Fruit fly (Drosophila melanogaster) whole organism: ENCODE results near the gene CG32081.

ENCODE experiments used
- CG8478 ChIP-seq: fragments of >200 bp; optimal IDR thresholded peaks from 2 replicates; lab custom pipeline; 2018; ENCODE audit warnings: inconsistent platforms
- Dll ChIP-seq: fragments of >200 bp; optimal IDR thresholded peaks from 2 replicates; lab custom pipeline; 2017
- EcR ChIP-seq, 2 experiments: fragments of >200 bp; optimal IDR thresholded peaks; 2 replicates each; lab custom pipeline; 2017; ENCODE audit warnings: missing biosample characterization in 2 of 2, missing genetic modification characterization in 2 of 2, missing genetic modification reagents in 2 of 2
- pan ChIP-seq: fragments of >200 bp; optimal IDR thresholded peaks from 2 replicates; lab custom pipeline; 2017
- psq ChIP-seq: fragments of >200 bp; optimal IDR thresholded peaks from 2 replicates; lab custom pipeline; 2017
- usp ChIP-seq: fragments of >200 bp; optimal IDR thresholded peaks from 2 replicates; lab custom pipeline; 2017; ENCODE audit warnings: missing biosample characterization, missing genetic modification characterization, mixed read lengths

Gene CG32081

DNA sequence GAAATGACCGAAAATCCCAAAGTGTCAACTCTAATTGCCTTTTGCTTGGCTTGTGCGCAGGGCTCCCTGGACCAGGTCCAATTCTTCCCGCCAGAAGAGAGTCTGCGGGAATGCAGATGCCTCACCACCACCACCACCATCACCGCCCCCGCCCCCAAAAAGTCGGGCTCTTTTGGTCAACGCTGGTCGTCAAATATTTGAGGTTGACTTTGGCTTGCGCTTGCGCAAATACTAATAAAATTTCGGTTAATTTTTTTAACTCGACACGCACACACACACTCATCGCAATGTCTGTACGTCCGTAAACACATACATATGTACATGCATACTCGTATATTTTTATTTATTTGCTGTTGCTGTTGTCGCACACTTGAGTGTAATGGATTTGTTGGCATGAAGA is 23.4 kb upstream of the CG32081 start:
- TF ChIP-seq Dll (lab: Kevin White, UChicago) (no peak), EcR (GFP tag; optimal IDR thresholded peaks at IDR 0.05; lab: Kevin White, UChicago) (no peak), CG8478 (lab: Kevin White, UChicago) (no peak), usp (no peak), pan (no peak), psq (lab: Kevin White, UChicago) (no peak)

DNA sequence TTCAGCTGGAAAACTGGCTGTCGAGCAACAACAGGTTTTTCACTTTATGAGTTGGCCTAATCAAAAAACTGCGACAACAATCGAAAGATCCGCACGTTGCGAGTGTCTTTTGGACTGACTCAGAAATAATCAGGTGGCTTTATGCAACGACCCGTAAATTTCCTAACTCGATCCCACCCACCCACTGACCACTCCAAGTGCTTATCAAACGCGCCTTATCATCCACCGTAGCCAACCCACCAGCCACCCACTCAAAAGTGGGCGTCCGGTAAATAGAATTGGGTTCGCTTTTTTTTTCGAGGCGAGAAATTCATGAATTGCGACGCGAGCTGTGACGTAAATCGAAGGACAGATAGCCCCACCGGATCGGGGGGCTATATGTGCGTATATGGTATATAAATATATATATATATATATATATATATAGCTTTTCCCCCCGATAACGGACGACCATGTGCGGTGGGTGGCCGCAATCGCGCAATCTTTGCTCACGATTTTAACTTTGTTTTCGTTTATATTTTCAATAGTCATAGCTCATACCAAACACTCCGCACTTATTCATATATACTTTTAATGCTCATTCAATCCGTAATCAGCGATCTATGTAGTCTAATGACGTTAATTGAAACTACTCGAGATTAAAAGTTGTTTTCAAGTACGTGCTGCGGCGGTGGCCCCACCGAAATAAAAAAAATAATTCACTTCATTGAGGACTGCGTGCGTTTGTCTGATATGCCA is 22.5 kb upstream of the CG32081 start:
- TF ChIP-seq EcR (GFP tag; optimal IDR thresholded peaks at IDR 0.05; lab: Kevin White, UChicago) (no peak), usp (no peak), Dll (lab: Kevin White, UChicago) (no peak), CG8478 (lab: Kevin White, UChicago) (no peak), psq (lab: Kevin White, UChicago) (no peak)

DNA sequence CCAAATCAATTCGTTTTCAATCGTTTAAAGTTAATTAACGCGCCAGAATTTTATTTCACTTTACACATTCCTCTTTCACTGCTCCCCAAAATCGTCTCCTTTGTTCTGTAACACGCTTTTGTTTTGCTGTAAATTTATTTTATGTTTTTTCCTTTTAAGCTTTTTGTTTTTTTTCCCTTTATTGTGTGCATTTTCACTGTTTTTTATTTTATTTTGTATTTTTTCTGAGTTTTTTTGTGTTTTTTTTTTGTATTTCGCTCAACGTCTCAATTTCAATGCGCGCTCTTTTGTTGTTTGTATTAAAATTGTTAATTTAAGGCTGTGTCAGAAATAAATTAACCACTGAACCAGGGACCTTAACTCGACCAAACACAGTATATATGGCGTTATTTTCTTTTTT is 20.9 kb upstream of the CG32081 start:
- TF ChIP-seq pan = no peak
- no peak for TF ChIP-seq CG8478 (lab: Kevin White, UChicago)

DNA sequence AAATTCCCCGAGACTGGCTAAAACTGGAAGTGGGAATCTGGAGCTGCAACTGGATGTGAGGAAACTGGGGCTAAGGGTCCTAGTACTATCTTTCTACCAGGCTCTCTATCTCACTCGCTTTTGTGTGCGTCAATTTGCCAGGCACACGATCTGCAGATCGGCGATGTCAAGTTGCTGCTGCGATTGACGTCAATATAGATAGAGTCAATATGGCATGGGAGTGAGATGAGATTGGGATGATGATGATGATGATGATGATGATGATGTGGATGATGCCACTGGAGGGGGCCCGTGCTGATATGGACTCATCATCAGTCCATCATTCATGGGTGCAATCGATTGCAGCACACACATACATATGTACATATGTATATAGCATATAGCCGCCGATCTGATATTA is 19.6 kb upstream of the CG32081 start:
- TF ChIP-seq CG8478 (lab: Kevin White, UChicago) = no peak
- no peak for TF ChIP-seq psq (lab: Kevin White, UChicago)

DNA sequence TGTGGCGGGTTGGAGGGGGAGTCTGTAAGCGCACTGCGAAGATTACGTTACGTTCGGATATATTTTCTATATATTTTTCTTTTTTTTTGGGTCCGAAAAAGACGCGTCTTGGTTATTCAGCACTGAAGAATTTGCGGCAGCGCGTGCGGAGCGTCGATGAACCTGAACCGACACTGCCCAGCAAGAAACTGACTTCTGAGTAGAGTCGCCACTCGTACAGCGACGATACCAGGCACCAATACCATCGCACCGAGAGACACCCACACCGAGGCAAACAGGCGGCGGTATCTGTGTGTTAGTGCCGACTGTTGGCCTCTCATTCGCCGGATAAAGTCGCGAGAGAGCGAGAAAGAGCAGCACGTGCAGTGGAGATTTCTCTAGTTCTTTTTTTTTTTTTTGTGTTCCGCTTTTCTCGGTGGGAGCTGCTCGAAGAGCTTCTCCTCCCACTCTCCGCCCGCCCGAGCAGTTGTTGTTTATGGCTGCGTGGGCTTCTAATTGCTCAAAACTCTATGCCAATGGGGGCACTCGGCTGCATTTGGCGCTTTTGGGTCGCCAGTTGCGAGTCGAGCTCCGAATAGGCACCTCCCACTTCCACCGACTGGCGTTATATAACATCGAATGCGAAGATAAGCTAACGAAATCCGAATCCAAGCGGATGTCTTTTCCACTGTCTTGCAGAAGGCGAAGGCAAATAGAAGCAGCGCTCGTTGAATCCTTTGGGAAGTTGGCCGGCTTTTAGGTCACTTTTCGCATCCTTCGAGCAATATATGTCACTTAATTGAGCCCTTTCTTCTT is 18.2 kb upstream of the CG32081 start, which contains the start of gene klu:
TSS of gene klu (minus strand) at position 189 of the 795 bp plus-strand sequence.
- TF ChIP-seq CG8478 (lab: Kevin White, UChicago) = peak; percentile 26
- no peak for TF ChIP-seq pan
- peak; percentile 55 for TF ChIP-seq Dll (lab: Kevin White, UChicago)

DNA sequence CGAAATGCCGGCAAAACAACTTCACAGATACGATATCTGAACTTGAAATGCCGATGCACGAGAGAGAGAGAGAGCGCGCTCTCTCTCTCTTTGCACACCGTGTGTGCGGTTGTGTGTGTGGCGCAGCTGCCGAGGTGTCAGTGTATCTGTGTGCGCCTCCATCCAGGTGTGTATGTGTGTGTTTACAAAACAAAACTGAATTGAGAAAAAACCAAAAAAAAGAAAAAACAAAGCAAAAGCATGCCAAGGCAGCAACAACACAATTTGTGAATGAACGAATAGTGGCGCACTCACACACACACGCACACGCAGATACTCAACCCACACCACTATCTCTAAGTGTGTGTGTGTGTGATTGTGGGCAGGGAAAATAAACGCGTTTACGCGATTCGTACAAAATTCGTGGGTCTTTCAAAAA is 17.0 kb upstream of the CG32081 start:
- TF ChIP-seq Dll (lab: Kevin White, UChicago) (peak; percentile 93), pan (no peak), psq (lab: Kevin White, UChicago) (no peak), CG8478 (lab: Kevin White, UChicago) (peak; percentile 72), EcR (GFP tag; optimal IDR thresholded peaks at IDR 0.05; lab: Kevin White, UChicago) (no peak)

DNA sequence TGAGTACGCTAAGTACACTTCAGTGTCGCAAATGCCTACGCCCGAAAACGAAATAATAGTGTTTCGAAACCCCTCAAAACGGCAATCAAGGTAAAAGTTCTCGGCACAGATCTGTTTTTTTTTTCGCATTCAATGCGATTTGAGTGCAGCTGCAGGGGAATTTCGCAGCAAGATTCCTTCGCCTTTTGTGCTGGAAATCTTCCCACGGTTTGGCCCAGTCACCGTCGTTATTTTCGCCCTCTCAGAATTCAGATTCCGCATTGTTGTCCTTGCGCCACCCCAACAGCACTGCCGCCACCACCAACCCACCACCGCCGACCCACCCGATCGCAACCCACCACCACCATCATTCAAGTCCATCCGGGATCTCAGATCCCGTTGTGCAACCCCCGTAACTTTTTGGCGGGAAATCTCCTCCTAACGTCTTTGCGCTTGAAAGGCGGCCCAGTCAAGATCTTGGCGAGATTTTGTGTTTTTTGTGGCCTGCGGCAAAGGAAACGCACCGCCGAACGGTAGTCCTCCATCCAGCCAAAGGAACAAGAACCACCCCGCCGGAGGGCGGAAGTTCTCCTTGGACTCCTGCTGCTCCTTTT is 15.7 kb upstream of the CG32081 start:
- TF ChIP-seq pan = no peak
- no peak for TF ChIP-seq psq (lab: Kevin White, UChicago)
- TF ChIP-seq usp = no peak
- no peak for TF ChIP-seq CG8478 (lab: Kevin White, UChicago)
- TF ChIP-seq EcR (GFP tag; optimal IDR thresholded peaks at IDR 0.05; lab: Kevin White, UChicago) = no peak
- TF ChIP-seq Dll (lab: Kevin White, UChicago) = no peak

DNA sequence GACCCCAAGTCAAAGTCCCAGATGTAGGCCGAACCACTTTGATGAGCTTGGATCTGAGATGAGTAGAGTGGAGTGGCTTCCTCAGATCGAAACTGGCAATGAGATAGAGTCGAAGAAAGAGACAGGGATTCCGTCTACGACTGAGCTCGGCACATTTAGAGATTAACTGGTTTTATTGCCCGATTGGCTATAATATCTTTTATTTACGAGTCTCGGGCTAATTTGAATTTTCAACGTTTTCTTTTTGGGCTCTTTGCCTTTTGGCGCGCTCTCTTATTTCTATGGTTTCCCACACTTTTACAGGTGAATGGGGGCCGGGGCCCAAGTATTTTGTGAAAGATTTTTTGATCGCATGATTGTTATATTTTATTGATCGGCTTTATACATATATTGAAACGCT is 12.2 kb upstream of the CG32081 start:
- TF ChIP-seq pan = no peak
- TF ChIP-seq CG8478 (lab: Kevin White, UChicago) = no peak
- no peak for TF ChIP-seq psq (lab: Kevin White, UChicago)
- TF ChIP-seq usp = no peak
- no peak for TF ChIP-seq EcR (GFP tag; optimal IDR thresholded peaks at IDR 0.05; lab: Kevin White, UChicago)
- TF ChIP-seq Dll (lab: Kevin White, UChicago) = no peak

DNA sequence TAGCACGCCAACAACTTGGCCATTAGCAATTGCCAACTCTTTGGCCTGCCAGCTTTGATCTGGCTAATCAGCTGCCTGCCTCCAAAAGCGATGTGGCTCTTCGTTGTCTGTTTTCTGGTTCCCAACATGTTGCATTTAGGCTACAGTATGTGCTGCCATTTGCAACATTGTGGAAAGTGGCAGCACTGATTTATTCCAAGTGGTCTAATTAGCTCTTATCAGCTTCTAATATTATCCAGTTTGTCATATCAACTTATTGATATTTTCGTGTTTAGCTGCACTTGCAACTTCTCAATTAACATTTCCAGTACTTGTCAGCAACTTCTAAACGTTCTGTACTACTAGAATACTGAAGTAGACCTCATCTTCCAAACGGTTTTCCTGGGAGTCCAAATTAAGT is 7.3 kb upstream of the CG32081 start:
- TF ChIP-seq EcR (GFP tag; optimal IDR thresholded peaks at IDR 0.05; lab: Kevin White, UChicago) = no peak
- TF ChIP-seq usp = no peak
- no peak for TF ChIP-seq Dll (lab: Kevin White, UChicago)
- no peak for TF ChIP-seq psq (lab: Kevin White, UChicago)
- TF ChIP-seq CG8478 (lab: Kevin White, UChicago) = no peak

DNA sequence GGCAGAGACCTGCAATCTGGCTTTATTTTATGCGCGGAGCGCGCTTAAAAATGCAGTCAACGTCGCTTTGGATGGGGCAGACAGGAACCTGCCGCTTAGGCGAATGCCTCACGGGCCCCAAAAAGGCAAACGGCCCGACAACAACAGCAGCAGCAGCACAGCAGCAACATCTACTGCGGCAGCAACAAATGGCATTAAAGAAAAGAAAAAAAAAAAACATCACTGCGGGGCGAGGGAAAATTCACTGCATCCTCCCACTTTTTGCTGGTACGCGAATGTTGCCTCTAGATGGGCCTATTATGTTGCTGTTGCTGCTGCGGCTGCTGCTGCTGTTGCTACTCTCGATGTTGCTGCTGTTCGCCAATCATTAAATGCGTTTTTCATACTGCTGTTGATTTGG is 5.4 kb upstream of the CG32081 start:
- no peak for TF ChIP-seq CG8478 (lab: Kevin White, UChicago)
- TF ChIP-seq pan = no peak
- TF ChIP-seq Dll (lab: Kevin White, UChicago) = peak; percentile 19

DNA sequence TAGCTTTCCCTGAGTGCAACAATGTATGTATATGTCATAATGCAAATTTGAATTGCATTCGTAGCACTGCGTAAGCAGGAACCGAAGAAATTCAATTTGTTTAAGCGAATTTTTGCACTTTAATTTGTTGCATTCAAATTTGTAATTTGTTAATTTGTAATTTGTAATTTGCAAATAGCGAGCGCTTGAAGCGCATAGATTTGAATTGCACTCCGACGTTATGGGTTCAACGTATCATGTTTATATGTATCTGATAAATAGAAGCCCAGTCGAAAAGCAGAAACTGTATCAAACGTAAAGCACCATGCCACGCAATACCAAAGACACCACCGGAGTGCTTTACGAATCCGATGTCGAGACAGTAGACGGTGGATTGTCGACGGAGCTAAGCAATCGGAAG is 4.1 kb upstream of the CG32081 start, which contains the start of gene Fad2:
TSS of gene Fad2 (plus strand) at position 301 of the 400 bp plus-strand sequence.
- TF ChIP-seq usp = no peak
- no peak for TF ChIP-seq pan
- TF ChIP-seq CG8478 (lab: Kevin White, UChicago) = no peak
- no peak for TF ChIP-seq psq (lab: Kevin White, UChicago)
- no peak for TF ChIP-seq EcR (GFP tag; optimal IDR thresholded peaks at IDR 0.05; lab: Kevin White, UChicago)
- TF ChIP-seq Dll (lab: Kevin White, UChicago) = no peak

DNA sequence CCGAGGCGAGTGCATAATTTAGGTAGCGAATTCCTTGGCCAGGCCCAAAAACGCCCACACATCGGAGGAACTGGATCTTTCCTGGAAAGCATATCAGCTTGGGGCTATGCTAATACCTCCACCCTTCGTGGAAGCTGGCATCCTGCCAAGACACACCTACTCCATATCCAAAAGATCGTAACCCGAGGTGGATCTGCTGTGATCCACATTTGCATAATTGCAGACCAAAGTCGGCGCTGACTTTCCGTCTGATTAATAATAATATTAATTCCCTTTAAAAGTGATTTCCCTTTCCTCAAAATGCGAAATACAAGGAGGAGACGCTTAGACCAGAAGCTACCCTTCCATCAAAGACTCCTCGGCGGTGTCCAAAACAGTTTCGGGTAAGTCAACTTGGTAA is 2.1 kb upstream of the CG32081 start, which contains the start of gene CG32079:
TSS of gene CG32079 (plus strand) at position 301 of the 400 bp plus-strand sequence.
- TF ChIP-seq EcR (GFP tag; optimal IDR thresholded peaks at IDR 0.05; lab: Kevin White, UChicago) (no peak), psq (lab: Kevin White, UChicago) (no peak), pan (no peak), CG8478 (lab: Kevin White, UChicago) (no peak), Dll (lab: Kevin White, UChicago) (no peak), usp (no peak)
